Worm (Caenorhabditis elegans) whole organism, young adult: ENCODE measurements around the gene Y26G10.5.

Experiments
- B0019.2 ChIP-seq: fragments of 200-800 bp; sonication (Bioruptor generic); conservative IDR thresholded peaks from 2 replicates; pipeline ENCODE4 v1.3.6; 2022; ENCODE audit warnings: missing genetic modification reagents, missing genetic modification characterization, missing compliant biosample characterization
- B0261.1 ChIP-seq: sonication (generic microtip); optimal IDR thresholded peaks from 2 replicates; lab custom pipeline; 2016; ENCODE audit warnings: mild to moderate bottlenecking, missing genetic modification characterization, moderate library complexity, missing compliant biosample characterization
- B0336.3 ChIP-seq: fragments of 200-800 bp; sonication (Bioruptor generic); IDR thresholded peaks from 2 replicates; pipeline ENCODE4 v1.3.6; 2022; ENCODE audit warnings: missing genetic modification characterization, missing compliant biosample characterization
- C06A6.2 ChIP-seq: fragments of 200-800 bp; sonication (Bioruptor generic); conservative IDR thresholded peaks from 2 replicates; pipeline ENCODE4 v1.3.6; 2022; ENCODE audit warnings: missing genetic modification characterization, missing compliant biosample characterization
- D2030.7 ChIP-seq: fragments of 200-800 bp; sonication (Bioruptor generic); IDR thresholded peaks from 2 replicates; pipeline ENCODE4 v1.3.6; 2022; ENCODE audit warnings: missing genetic modification reagents, missing genetic modification characterization, missing compliant biosample characterization
- F39B2.1 ChIP-seq: fragments of 200-800 bp; sonication (Bioruptor generic); IDR thresholded peaks from 2 replicates; pipeline ENCODE4 v1.3.6; 2022; ENCODE audit warnings: missing genetic modification reagents, missing genetic modification characterization, missing compliant biosample characterization
- F55B11.4 ChIP-seq: sonication (generic microtip); optimal IDR thresholded peaks from 2 replicates; lab custom pipeline; 2016; ENCODE audit warnings: missing compliant biosample characterization, missing genetic modification characterization, borderline replicate concordance; ENCODE audit not compliant: insufficient read depth
- Y79H2A.3 ChIP-seq: fragments of 200-800 bp; sonication (Bioruptor generic); conservative IDR thresholded peaks from 2 replicates; pipeline ENCODE4 v1.3.6; 2022; ENCODE audit warnings: missing genetic modification reagents, missing genetic modification characterization, missing compliant biosample characterization
- Y95B8A.8 ChIP-seq: fragments of 200-800 bp; sonication (Bioruptor generic); IDR thresholded peaks from 2 replicates; pipeline ENCODE4 v1.3.6; 2022; ENCODE audit warnings: missing genetic modification reagents, missing genetic modification characterization, missing compliant biosample characterization
- ZK185.1 ChIP-seq: sonication (generic microtip); optimal IDR thresholded peaks from 2 replicates; lab custom pipeline; 2016; ENCODE audit warnings: mild to moderate bottlenecking, missing genetic modification characterization, missing compliant biosample characterization; ENCODE audit not compliant: poor library complexity, severe bottlenecking
- atf-7 ChIP-seq: sonication (generic microtip); optimal IDR thresholded peaks from 2 replicates; lab custom pipeline; 2017; ENCODE audit warnings: mild to moderate bottlenecking, missing genetic modification characterization, missing compliant biosample characterization
- attf-5 ChIP-seq: fragments of 200-800 bp; sonication (Bioruptor generic); optimal IDR thresholded peaks from 2 replicates; lab custom pipeline; 2018; ENCODE audit warnings: mild to moderate bottlenecking, missing genetic modification characterization, missing compliant biosample characterization
- attf-6 ChIP-seq: fragments of 200-800 bp; sonication (Bioruptor generic); IDR thresholded peaks from 2 replicates; pipeline ENCODE4 v1.3.6; 2022; ENCODE audit warnings: missing genetic modification reagents, missing genetic modification characterization, missing compliant biosample characterization
- ceh-40 ChIP-seq: fragments of 200-800 bp; sonication (Bioruptor generic); IDR thresholded peaks from 2 replicates; pipeline ENCODE4 v1.3.6; 2022; ENCODE audit warnings: missing genetic modification characterization, missing compliant biosample characterization
- dox-1 ChIP-seq: fragments of 200-800 bp; sonication (Bioruptor generic); IDR thresholded peaks from 2 replicates; pipeline ENCODE4 v1.3.6; 2022; ENCODE audit warnings: missing genetic modification reagents, missing genetic modification characterization, missing compliant biosample characterization
- egl-18 ChIP-seq: fragments of 200-800 bp; sonication (Bioruptor generic); IDR thresholded peaks from 2 replicates; pipeline ENCODE4 v1.3.6; 2022; ENCODE audit warnings: missing genetic modification reagents, missing genetic modification characterization, missing compliant biosample characterization
- ekl-4 ChIP-seq: fragments of 200-800 bp; sonication (Bioruptor generic); IDR thresholded peaks from 2 replicates; pipeline ENCODE4 v1.3.6; 2022; ENCODE audit warnings: missing genetic modification reagents, missing genetic modification characterization, missing compliant biosample characterization
- ets-4 ChIP-seq: fragments of 200-800 bp; sonication (Bioruptor generic); optimal IDR thresholded peaks from 2 replicates; lab custom pipeline; 2018; ENCODE audit warnings: mild to moderate bottlenecking, missing genetic modification characterization, missing compliant biosample characterization
- fkh-3 ChIP-seq: sonication (generic microtip); optimal IDR thresholded peaks from 2 replicates; lab custom pipeline; 2016; ENCODE audit warnings: mild to moderate bottlenecking, missing genetic modification characterization, missing compliant biosample characterization
- hmg-20 ChIP-seq: fragments of 200-800 bp; sonication (Bioruptor generic); IDR thresholded peaks from 2 replicates; pipeline ENCODE4 v1.3.6; 2022; ENCODE audit warnings: missing genetic modification reagents, missing genetic modification characterization, missing compliant biosample characterization
- lag-1 ChIP-seq: fragments of 200-800 bp; sonication (Bioruptor generic); IDR thresholded peaks from 2 replicates; pipeline ENCODE4 v1.3.6; 2022; ENCODE audit warnings: missing genetic modification reagents, missing genetic modification characterization, missing compliant biosample characterization
- let-607 ChIP-seq, 2 experiments: fragments of 200-800 bp in 1 of 2; sonication (Bioruptor generic) in 1 of 2; sonication (generic microtip) in 1 of 2; optimal IDR thresholded peaks; 2 replicates each; lab custom pipeline; 2016 to 2018; ENCODE audit warnings: mild to moderate bottlenecking in 2 of 2, missing compliant biosample characterization in 2 of 2, missing genetic modification characterization in 2 of 2, moderate library complexity in 2 of 2, missing genotype in 1 of 2
- lin-26 ChIP-seq: fragments of 200-800 bp; sonication (Bioruptor generic); IDR thresholded peaks from 2 replicates; pipeline ENCODE4 v1.3.6; 2022; ENCODE audit warnings: missing genetic modification reagents, missing genetic modification characterization, missing compliant biosample characterization
- lin-40 ChIP-seq: sonication (generic microtip); optimal IDR thresholded peaks from 2 replicates; lab custom pipeline; 2016; ENCODE audit warnings: missing genetic modification characterization, mild to moderate bottlenecking, missing compliant biosample characterization, missing genotype, missing genetic modification reagents
- madf-8 ChIP-seq: fragments of 200-800 bp; sonication (Bioruptor generic); conservative IDR thresholded peaks from 2 replicates; pipeline ENCODE4 v1.3.6; 2022; ENCODE audit warnings: missing genetic modification reagents, missing genetic modification characterization, missing compliant biosample characterization
- mxl-1 ChIP-seq: sonication (generic microtip); optimal IDR thresholded peaks from 2 replicates; lab custom pipeline; 2016; ENCODE audit warnings: missing genetic modification characterization, missing compliant biosample characterization
- nhr-27 ChIP-seq: fragments of 200-800 bp; sonication (Bioruptor generic); optimal IDR thresholded peaks from 2 replicates; lab custom pipeline; 2018; ENCODE audit warnings: mild to moderate bottlenecking, missing genetic modification characterization, moderate library complexity, missing compliant biosample characterization
- nhr-80 ChIP-seq: sonication (generic microtip); optimal IDR thresholded peaks from 2 replicates; lab custom pipeline; 2016; ENCODE audit warnings: missing genetic modification characterization, missing compliant biosample characterization
- nhr-90 ChIP-seq: sonication (generic microtip); optimal IDR thresholded peaks from 2 replicates; lab custom pipeline; 2016; ENCODE audit warnings: missing genotype, mild to moderate bottlenecking, missing genetic modification characterization, missing compliant biosample characterization
- pha-4 ChIP-seq: fragments of 150-350 bp; sonication (generic microtip); optimal IDR thresholded peaks from 2 replicates; lab custom pipeline; 2014; ENCODE audit warnings: missing biosample characterization, missing genetic modification reagents, missing genetic modification characterization
- rec-8 ChIP-seq, 2 experiments: sonication (generic microtip); optimal IDR thresholded peaks; 2 replicates each; lab custom pipeline; 2016; ENCODE audit warnings: mild to moderate bottlenecking in 2 of 2, missing genetic modification characterization in 2 of 2, missing genetic modification reagents in 2 of 2, missing genotype in 2 of 2, missing biosample characterization in 1 of 2, missing compliant biosample characterization in 1 of 2, moderate library complexity in 1 of 2
- rpc-1 ChIP-seq, 2 experiments: fragments of 150-350 bp in 1 of 2; sonication (generic microtip) in 1 of 2; optimal IDR thresholded peaks; 2 replicates each; lab custom pipeline; 2014 to 2018; ENCODE audit warnings: missing biosample characterization in 1 of 2, missing genetic modification characterization in 1 of 2, missing genetic modification reagents in 1 of 2, missing genotype in 1 of 2
- somi-1 ChIP-seq: fragments of 200-800 bp; sonication (Bioruptor generic); optimal IDR thresholded peaks from 2 replicates; lab custom pipeline; 2018; ENCODE audit warnings: mild to moderate bottlenecking, missing genetic modification characterization, missing compliant biosample characterization
- sptf-2 ChIP-seq: fragments of 200-800 bp; sonication (Bioruptor generic); optimal IDR thresholded peaks from 2 replicates; lab custom pipeline; 2018; ENCODE audit warnings: mild to moderate bottlenecking, missing genetic modification characterization, missing compliant biosample characterization
- tbp1 ChIP-seq: fragments of 200-800 bp; sonication (Bioruptor generic); optimal IDR thresholded peaks from 2 replicates; lab custom pipeline; 2018; ENCODE audit warnings: mild to moderate bottlenecking, missing genetic modification characterization, missing compliant biosample characterization
- unc-62 ChIP-seq: fragments of 150-350 bp; optimal IDR thresholded peaks from 2 replicates; lab custom pipeline; 2014; ENCODE audit warnings: missing biosample characterization, missing genetic modification reagents, missing genetic modification characterization
- xnd-1 ChIP-seq: sonication (generic microtip); optimal IDR thresholded peaks from 2 replicates; lab custom pipeline; 2016; ENCODE audit warnings: missing genotype, missing genetic modification reagents, missing genetic modification characterization, missing compliant biosample characterization
- ztf-22 ChIP-seq: fragments of 200-800 bp; sonication (Bioruptor generic); optimal IDR thresholded peaks from 2 replicates; lab custom pipeline; 2018; ENCODE audit warnings: mild to moderate bottlenecking, missing genetic modification characterization, moderate library complexity, missing compliant biosample characterization
- ztf-26 ChIP-seq: sonication (generic microtip); optimal IDR thresholded peaks from 2 replicates; lab custom pipeline; 2017; ENCODE audit warnings: missing genetic modification characterization, missing compliant biosample characterization
- ztf-3 ChIP-seq: fragments of 200-800 bp; sonication (Bioruptor generic); optimal IDR thresholded peaks from 2 replicates; lab custom pipeline; 2018; ENCODE audit warnings: mild to moderate bottlenecking, missing genetic modification characterization, missing compliant biosample characterization

Y26G10.5 gene

ce11 chrV:17728336-17728735 is 27.7 kb upstream of the Y26G10.5 start (continued):
- TF ChIP-seq attf-5 (GFP tag; lab: Kevin White, UChicago): no peak
- no peak for TF ChIP-seq ztf-26 (tag; lab: Kevin White, UChicago)
- TF ChIP-seq, all 124 proteins: peak for 0

- no peak for TF ChIP-seq nhr-27 (tag; lab: Kevin White, UChicago)
- no peak for TF ChIP-seq C06A6.2 (GFP tag; lab: Robert Waterston, UW)
- no peak for TF ChIP-seq lin-40 (tag; lab: Kevin White, UChicago)
- TF ChIP-seq atf-7 (tag; lab: Kevin White, UChicago): no peak
- no peak for TF ChIP-seq egl-18 (GFP tag; lab: Robert Waterston, UW)
- TF ChIP-seq B0261.1 (tag; lab: Kevin White, UChicago): no peak
- TF ChIP-seq mxl-1 (tag; lab: Kevin White, UChicago): no peak
- TF ChIP-seq B0019.2: no peak
- no peak for TF ChIP-seq lin-26
- no peak for TF ChIP-seq ceh-40 (GFP tag; lab: Robert Waterston, UW)
- no peak for TF ChIP-seq F55B11.4 (tag; lab: Kevin White, UChicago)
- no peak for TF ChIP-seq ekl-4
- no peak for TF ChIP-seq rec-8 (tag; optimal IDR thresholded peaks at IDR 0.05; lab: Kevin White, UChicago)
- TF ChIP-seq Y79H2A.3: no peak
- no peak for TF ChIP-seq lag-1 (GFP tag; lab: Robert Waterston, UW)
- no peak for TF ChIP-seq fkh-3 (tag; lab: Kevin White, UChicago)
These were observed 24.1 kb upstream of the Y26G10.5 start, which contains the start of gene fat-5 for ce11 chrV:17724704-17725103. fat-5 (plus strand) TSS chrV:17725004.

DNA sequence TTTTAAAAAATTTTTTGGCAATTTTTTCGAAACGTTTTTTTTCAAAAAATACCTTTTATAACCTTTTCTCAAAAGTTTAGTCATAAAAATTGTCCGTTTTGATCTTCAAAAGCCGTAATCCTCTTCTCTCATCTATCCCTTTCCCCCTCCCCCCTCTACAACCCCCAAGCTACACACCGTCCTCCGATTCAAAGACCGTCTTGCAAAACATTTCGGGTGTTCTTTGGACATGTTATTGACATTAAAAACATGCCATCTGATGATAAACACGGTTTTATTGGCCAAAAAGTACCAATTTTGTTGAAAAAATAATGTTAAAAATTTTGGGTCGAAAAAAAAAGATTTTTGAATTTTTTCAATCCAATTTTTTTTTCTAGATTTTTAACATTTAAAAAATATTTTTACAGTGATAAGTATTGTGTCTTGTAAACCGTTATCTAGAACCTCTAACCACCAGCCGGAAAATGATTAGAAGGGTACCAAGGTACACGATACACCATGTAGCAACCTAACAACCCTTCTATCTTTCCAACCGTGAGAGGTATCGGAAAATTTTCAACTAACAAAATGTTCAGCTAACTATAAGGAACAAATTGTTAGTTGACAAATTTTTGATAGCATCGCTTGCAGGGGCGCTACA is 22.6 kb upstream of the Y26G10.5 start:
- peak; percentile 44 for TF ChIP-seq nhr-80 (tag; lab: Kevin White, UChicago)
- TF ChIP-seq lin-40 (tag; lab: Kevin White, UChicago): no peak

ce11 chrV:17722553-17722952 is 21.9 kb upstream of the Y26G10.5 start:
- TF ChIP-seq madf-8 (GFP tag; lab: Robert Waterston, UW): no peak
- peak; percentile 13 for TF ChIP-seq rpc-1 (optimal IDR thresholded peaks at IDR 0.05; lab: Kevin White, UChicago)
- peak; percentile 67 for TF ChIP-seq rpc-1 (tag; optimal IDR thresholded peaks at IDR 0.05; lab: Kevin White, UChicago)
- peak; percentile 57; the same call in 1 of the 2 replicates for TF ChIP-seq lin-26
- no peak for TF ChIP-seq F39B2.1 (GFP tag; lab: Robert Waterston, UW)
- TF ChIP-seq xnd-1: no peak
- TF ChIP-seq B0261.1 (tag; lab: Kevin White, UChicago): peak; percentile 46
- TF ChIP-seq tbp1 (GFP tag; lab: Kevin White, UChicago): peak; percentile 72
- 0 out of 2 replicates have a peak, but pooled peaks have one; percentile 38 for TF ChIP-seq attf-6
- TF ChIP-seq hmg-20 (GFP tag; lab: Robert Waterston, UW): no peak

- TF ChIP-seq B0336.3 (peak; percentile 52; the same call in 1 of the 2 replicates), nhr-27 (tag; lab: Kevin White, UChicago) (no peak), nhr-80 (tag; lab: Kevin White, UChicago) (peak; percentile 99), ztf-22 (GFP tag; lab: Kevin White, UChicago) (peak; percentile 83), ets-4 (peak; percentile 49), D2030.7 (GFP tag; lab: Robert Waterston, UW) (no peak), pha-4 (tag; lab: Kevin White, UChicago) (peak; percentile 30), let-607 (tag; optimal IDR thresholded peaks at IDR 0.05; lab: Kevin White, UChicago) (peak in 1 of 2 experiments; percentile 31), Y95B8A.8 (peak; percentile 72; the same call in 1 of the 2 replicates), ZK185.1 (tag; lab: Kevin White, UChicago) (no peak), ztf-3 (GFP tag; lab: Kevin White, UChicago) (no peak), dox-1 (GFP tag; lab: Robert Waterston, UW) (peak; percentile 56; the same call in 1 of the 2 replicates), attf-5 (GFP tag; lab: Kevin White, UChicago) (peak; percentile 12), nhr-90 (tag; lab: Kevin White, UChicago) (peak; percentile 6), sptf-2 (GFP tag; lab: Kevin White, UChicago) (no peak), unc-62 (GFP tag; lab: Kevin White, UChicago) (peak; percentile 67), tbp1 (GFP tag; lab: Kevin White, UChicago) (peak; percentile 40), somi-1 (GFP tag; lab: Kevin White, UChicago) (no peak)
These were observed 21.1 kb upstream of the Y26G10.5 start for ce11 chrV:17721709-17722108.
